Fruit fly (Drosophila melanogaster): ENCODE results near the gene cac.

DNA sequence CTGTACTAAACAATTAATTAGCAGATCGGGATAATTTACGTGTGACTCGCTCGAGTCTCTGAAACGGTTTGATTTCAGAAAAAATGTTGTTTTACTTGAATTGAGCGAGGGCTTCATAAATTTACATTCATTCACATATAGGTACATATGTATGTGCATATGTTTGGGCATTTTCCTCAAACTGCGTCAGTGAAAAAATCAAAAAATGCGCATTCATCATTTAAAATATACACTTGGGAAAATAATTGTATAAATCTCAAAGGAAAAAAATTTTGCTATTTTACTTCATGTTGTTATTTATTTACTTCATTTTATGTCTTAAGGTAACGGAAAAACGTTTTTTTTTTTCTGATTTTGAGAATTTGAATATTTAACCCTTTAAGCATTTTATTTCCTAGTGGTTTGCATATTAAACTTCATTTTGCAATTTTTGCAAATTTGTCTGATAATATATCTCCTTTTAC is 78.0 kb downstream of the cac start, which contains the start of gene CG43156:
- TF ChIP-seq Hr96 (GFP tag; optimal IDR thresholded peaks at IDR 0.05) (no peak), CG33017 (tag; optimal IDR thresholded peaks at IDR 0.05) (no peak), cic (GFP tag; optimal IDR thresholded peaks at IDR 0.05) (no peak), Clk (GFP tag; optimal IDR thresholded peaks at IDR 0.05) (no peak), pad (GFP tag; optimal IDR thresholded peaks at IDR 0.05) (no peak), CG7045 (GFP tag; optimal IDR thresholded peaks at IDR 0.05) (no peak), CG5204 (GFP tag; optimal IDR thresholded peaks at IDR 0.05) (no peak), CG7101 (tag; optimal IDR thresholded peaks at IDR 0.05) (no peak), CG14711 (tag; optimal IDR thresholded peaks at IDR 0.05) (no peak), CG11617 (GFP tag; optimal IDR thresholded peaks at IDR 0.05) (no peak)
